Worm (Caenorhabditis elegans) whole organism, mixed stage, embryonic: ENCODE measurements around the gene ogdh-2.

Experiments
- M03D4.4 ChIP-seq: sonication (generic microtip); optimal IDR thresholded peaks from 2 replicates; lab custom pipeline; 2017; ENCODE audit warnings: mild to moderate bottlenecking, missing genetic modification characterization, missing compliant biosample characterization
- bed-3 ChIP-seq: fragments of 200-800 bp; sonication (Bioruptor generic); optimal IDR thresholded peaks from 3 replicates; lab custom pipeline; 2018; ENCODE audit warnings: mild to moderate bottlenecking, missing genetic modification characterization, moderate library complexity, missing compliant biosample characterization
- blmp-1 ChIP-seq: fragments of 150-350 bp; optimal IDR thresholded peaks from 2 replicates; lab custom pipeline; 2014; ENCODE audit warnings: missing biosample characterization, missing genetic modification characterization
- ceh-39 ChIP-seq: fragments of 150-350 bp; optimal IDR thresholded peaks from 2 replicates; lab custom pipeline; 2014; ENCODE audit warnings: missing biosample characterization, missing genetic modification characterization
- ceh-43 ChIP-seq: fragments of 200-800 bp; sonication (Bioruptor generic); optimal IDR thresholded peaks from 2 replicates; lab custom pipeline; 2018; ENCODE audit warnings: mild to moderate bottlenecking, missing genetic modification characterization, moderate library complexity, missing compliant biosample characterization
- ceh-83 ChIP-seq: fragments of 200-800 bp; sonication (Bioruptor generic); optimal IDR thresholded peaks from 2 replicates; lab custom pipeline; 2018; ENCODE audit warnings: mild to moderate bottlenecking, missing genetic modification characterization, missing compliant biosample characterization
- ces-1 ChIP-seq: fragments of 150-350 bp; optimal IDR thresholded peaks from 2 replicates; lab custom pipeline; 2014; ENCODE audit warnings: missing biosample characterization, missing genetic modification reagents, missing genetic modification characterization
- drap-1 ChIP-seq: fragments of 200-800 bp; sonication (Bioruptor generic); optimal IDR thresholded peaks from 3 replicates; lab custom pipeline; 2018; ENCODE audit warnings: mild to moderate bottlenecking, missing genetic modification characterization, missing compliant biosample characterization
- elt-3 ChIP-seq: fragments of 150-350 bp; optimal IDR thresholded peaks from 2 replicates; lab custom pipeline; 2014; ENCODE audit warnings: missing biosample characterization, missing genetic modification characterization
- flh-1 ChIP-seq: fragments of 200-800 bp; sonication (Bioruptor generic); optimal IDR thresholded peaks from 2 replicates; lab custom pipeline; 2018; ENCODE audit warnings: mild to moderate bottlenecking, missing genetic modification characterization, moderate library complexity, missing compliant biosample characterization
- lin-13 ChIP-seq: fragments of 150-350 bp; optimal IDR thresholded peaks from 2 replicates; lab custom pipeline; 2014; ENCODE audit warnings: missing biosample characterization, missing genetic modification characterization
- lin-32 ChIP-seq: fragments of 200-800 bp; sonication (Bioruptor generic); optimal IDR thresholded peaks from 2 replicates; lab custom pipeline; 2018; ENCODE audit warnings: mild to moderate bottlenecking, missing genetic modification characterization, missing compliant biosample characterization
- lsy-2 ChIP-seq: fragments of 150-350 bp; optimal IDR thresholded peaks from 2 replicates; lab custom pipeline; 2014; ENCODE audit warnings: missing biosample characterization, missing genetic modification characterization
- mab-5 ChIP-seq: fragments of 150-350 bp; optimal IDR thresholded peaks from 2 replicates; lab custom pipeline; 2014; ENCODE audit warnings: missing biosample characterization, missing genetic modification characterization
- mep-1 ChIP-seq: fragments of 150-350 bp; optimal IDR thresholded peaks from 2 replicates; lab custom pipeline; 2017; ENCODE audit warnings: missing biosample characterization, missing genetic modification reagents, missing genetic modification characterization, inconsistent platforms
- mls-2 ChIP-seq: sonication (generic microtip); optimal IDR thresholded peaks from 2 replicates; lab custom pipeline; 2016; ENCODE audit warnings: mild to moderate bottlenecking, missing genetic modification characterization, moderate library complexity, missing compliant biosample characterization
- nhr-12 ChIP-seq: fragments of 150-350 bp; optimal IDR thresholded peaks from 2 replicates; lab custom pipeline; 2014; ENCODE audit warnings: missing biosample characterization, missing genetic modification characterization
- nhr-2 ChIP-seq: fragments of 150-350 bp; optimal IDR thresholded peaks from 2 replicates; lab custom pipeline; 2014; ENCODE audit warnings: missing biosample characterization, missing genetic modification characterization
- nhr-237 ChIP-seq: fragments of 150-350 bp; optimal IDR thresholded peaks from 2 replicates; lab custom pipeline; 2014; ENCODE audit warnings: missing biosample characterization, missing genetic modification characterization
- nhr-28 ChIP-seq: fragments of 150-350 bp; optimal IDR thresholded peaks from 2 replicates; lab custom pipeline; 2014; ENCODE audit warnings: missing biosample characterization, missing genetic modification characterization
- nhr-76 ChIP-seq: sonication (generic microtip); optimal IDR thresholded peaks from 2 replicates; lab custom pipeline; 2017; ENCODE audit warnings: missing biosample characterization, missing genetic modification characterization
- pha-4 ChIP-seq: fragments of 150-350 bp; optimal IDR thresholded peaks from 2 replicates; lab custom pipeline; 2018; ENCODE audit warnings: missing biosample characterization, missing genetic modification reagents, missing genetic modification characterization
- sem-2 ChIP-seq: fragments of 200-800 bp; sonication (Bioruptor generic); optimal IDR thresholded peaks from 2 replicates; lab custom pipeline; 2018; ENCODE audit warnings: mild to moderate bottlenecking, missing genetic modification characterization, missing compliant biosample characterization
- snpc-4 ChIP-seq: fragments of 150-350 bp; optimal IDR thresholded peaks from 2 replicates; lab custom pipeline; 2014; ENCODE audit warnings: missing biosample characterization, missing genetic modification characterization
- sptf-1 ChIP-seq: sonication (generic microtip); optimal IDR thresholded peaks from 2 replicates; lab custom pipeline; 2017; ENCODE audit warnings: mild to moderate bottlenecking, missing genetic modification characterization, moderate library complexity, missing compliant biosample characterization
- tbx-8 ChIP-seq: fragments of 200-800 bp; sonication (Bioruptor generic); optimal IDR thresholded peaks from 2 replicates; lab custom pipeline; 2018; ENCODE audit warnings: mild to moderate bottlenecking, missing genetic modification characterization, moderate library complexity, missing compliant biosample characterization
- unc-120 ChIP-seq: sonication (generic microtip); optimal IDR thresholded peaks from 2 replicates; lab custom pipeline; 2017; ENCODE audit warnings: missing genetic modification characterization, missing compliant biosample characterization; ENCODE audit not compliant: poor library complexity, severe bottlenecking
- unc-39 ChIP-seq: fragments of 150-350 bp; optimal IDR thresholded peaks from 2 replicates; lab custom pipeline; 2014; ENCODE audit warnings: missing biosample characterization, missing genetic modification characterization
- unc-62 ChIP-seq: fragments of 150-350 bp; optimal IDR thresholded peaks from 2 replicates; lab custom pipeline; 2014; ENCODE audit warnings: missing biosample characterization, missing genetic modification reagents, missing genetic modification characterization
- zip-8 ChIP-seq: fragments of 150-350 bp; optimal IDR thresholded peaks from 2 replicates; lab custom pipeline; 2014; ENCODE audit warnings: missing biosample characterization, missing genetic modification characterization
- ztf-11 ChIP-seq: fragments of 150-350 bp; optimal IDR thresholded peaks from 2 replicates; lab custom pipeline; 2014; ENCODE audit warnings: missing biosample characterization, missing genetic modification characterization

ogdh-2 gene

ce11 chrV:12167653-12168052 lies 26.7 kb upstream of the ogdh-2 start, which contains the start of gene col-37:
col-37 (minus strand) TSS chrV:12167753.
- no peak for TF ChIP-seq sem-2 (GFP tag; lab: Kevin White, UChicago)
- no peak for TF ChIP-seq nhr-2 (tag; lab: Kevin White, UChicago)
- TF ChIP-seq mab-5 (tag; lab: Kevin White, UChicago), result no peak
- TF ChIP-seq, all 35 proteins: peak for 0

- TF ChIP-seq lsy-2 (tag; lab: Kevin White, UChicago) (no peak), drap-1 (GFP tag; lab: Kevin White, UChicago) (no peak), elt-3 (tag; lab: Kevin White, UChicago) (no peak), zip-8 (tag; lab: Kevin White, UChicago) (no peak), nhr-12 (tag; lab: Kevin White, UChicago) (no peak), blmp-1 (tag; lab: Kevin White, UChicago) (no peak), ceh-83 (GFP tag; lab: Kevin White, UChicago) (no peak), nhr-237 (tag; lab: Kevin White, UChicago) (no peak), sem-2 (GFP tag; lab: Kevin White, UChicago) (no peak), flh-1 (GFP tag; lab: Kevin White, UChicago) (no peak), nhr-76 (tag; lab: Kevin White, UChicago) (no peak), nhr-28 (tag; lab: Kevin White, UChicago) (no peak), mep-1 (no peak), unc-39 (tag; lab: Kevin White, UChicago) (no peak)
These were observed 24.2 kb upstream of the ogdh-2 start, which contains the start of gene ZK863.1 for ce11 chrV:12170114-12170513. ZK863.1 (minus strand) TSS chrV:12170214.

- TF ChIP-seq mls-2 (no peak), snpc-4 (tag; lab: Kevin White, UChicago) (no peak), lin-32 (GFP tag; lab: Kevin White, UChicago) (no peak), ceh-39 (no peak), nhr-2 (tag; lab: Kevin White, UChicago) (no peak), ceh-43 (GFP tag; lab: Kevin White, UChicago) (no peak), unc-39 (tag; lab: Kevin White, UChicago) (no peak), ztf-11 (tag; lab: Kevin White, UChicago) (no peak), ces-1 (GFP tag; lab: Kevin White, UChicago) (no peak)
These were observed 15.0 kb upstream of the ogdh-2 start, which contains the start of gene clec-224 for ce11 chrV:12179338-12179737. clec-224 (minus strand) TSS chrV:12179438.

- TF ChIP-seq mab-5 (tag; lab: Kevin White, UChicago) (no peak), bed-3 (no peak), unc-62 (GFP tag; lab: Kevin White, UChicago) (no peak), unc-120 (tag; lab: Kevin White, UChicago) (no peak), nhr-12 (tag; lab: Kevin White, UChicago) (no peak), snpc-4 (tag; lab: Kevin White, UChicago) (no peak)
These were observed 13.0 kb upstream of the ogdh-2 start, which contains the start of gene elpc-3 for ce11 chrV:12181310-12181709. elpc-3 (minus strand) TSS chrV:12181410.

ce11 chrV:12183854-12184253 lies 10.5 kb upstream of the ogdh-2 start, which contains the start of gene usip-1:
usip-1 (minus strand) TSS chrV:12184194.
- TF ChIP-seq elt-3 (tag; lab: Kevin White, UChicago), result no peak
- no peak for TF ChIP-seq lin-32 (GFP tag; lab: Kevin White, UChicago)
- TF ChIP-seq lsy-2 (tag; lab: Kevin White, UChicago), result no peak
- no peak for TF ChIP-seq M03D4.4
- TF ChIP-seq ceh-43 (GFP tag; lab: Kevin White, UChicago), result no peak
- TF ChIP-seq unc-62 (GFP tag; lab: Kevin White, UChicago), result no peak
- TF ChIP-seq sptf-1 (tag; lab: Kevin White, UChicago), result no peak
- no peak for TF ChIP-seq pha-4
- TF ChIP-seq ceh-39, result no peak
- TF ChIP-seq blmp-1 (tag; lab: Kevin White, UChicago), result no peak
- TF ChIP-seq nhr-12 (tag; lab: Kevin White, UChicago), result no peak
- TF ChIP-seq sem-2 (GFP tag; lab: Kevin White, UChicago), result no peak
- TF ChIP-seq drap-1 (GFP tag; lab: Kevin White, UChicago), result no peak
- TF ChIP-seq nhr-28 (tag; lab: Kevin White, UChicago), result no peak
- TF ChIP-seq zip-8 (tag; lab: Kevin White, UChicago), result no peak
- no peak for TF ChIP-seq mep-1
- no peak for TF ChIP-seq tbx-8
- no peak for TF ChIP-seq lin-13 (tag; lab: Kevin White, UChicago)
- TF ChIP-seq nhr-2 (tag; lab: Kevin White, UChicago), result no peak
